Worm (Caenorhabditis elegans) whole organism, early embryonic: Measurements from ENCODE around the gene C39B10.4.

Source experiments
- B0310.2 ChIP-seq: sonication (generic microtip); optimal IDR thresholded peaks from 2 replicates; lab custom pipeline; 2016; ENCODE audit warnings: mild to moderate bottlenecking, missing genetic modification characterization, missing compliant biosample characterization
- F13C5.2 ChIP-seq: sonication (generic microtip); optimal IDR thresholded peaks from 2 replicates; lab custom pipeline; 2017; ENCODE audit warnings: mild to moderate bottlenecking, missing genetic modification characterization, inconsistent platforms, missing compliant biosample characterization
- aly-1 ChIP-seq: sonication (generic microtip); optimal IDR thresholded peaks from 2 replicates; lab custom pipeline; 2016; ENCODE audit warnings: missing genetic modification characterization, missing compliant biosample characterization
- ama-1 ChIP-seq: fragments of 150-350 bp; optimal IDR thresholded peaks from 2 replicates; lab custom pipeline; 2014
- ceh-13 ChIP-seq: fragments of 200-800 bp; sonication (Bioruptor generic); optimal IDR thresholded peaks from 2 replicates; lab custom pipeline; 2018; ENCODE audit warnings: mild to moderate bottlenecking, missing genetic modification characterization, missing compliant biosample characterization
- ceh-36 ChIP-seq: sonication (generic microtip); optimal IDR thresholded peaks from 2 replicates; lab custom pipeline; 2016; ENCODE audit warnings: missing genetic modification characterization, inconsistent platforms, missing compliant biosample characterization
- ets-7 ChIP-seq: sonication (generic microtip); optimal IDR thresholded peaks from 2 replicates; lab custom pipeline; 2016; ENCODE audit warnings: missing genotype, missing genetic modification characterization, missing compliant biosample characterization
- flt-1 ChIP-seq: fragments of 200-800 bp; sonication (Bioruptor generic); IDR thresholded peaks from 2 replicates; pipeline ENCODE4 v1.3.6; 2022; ENCODE audit warnings: missing genetic modification characterization, missing compliant biosample characterization
- hmbx-1 ChIP-seq: sonication (generic microtip); optimal IDR thresholded peaks from 2 replicates; lab custom pipeline; 2016; ENCODE audit warnings: mild to moderate bottlenecking, missing genetic modification characterization, missing compliant biosample characterization
- hmg-4 ChIP-seq: fragments of 200-800 bp; sonication (Bioruptor generic); optimal IDR thresholded peaks from 2 replicates; lab custom pipeline; 2018; ENCODE audit warnings: mild to moderate bottlenecking, missing genetic modification characterization, missing compliant biosample characterization
- hnd-1 ChIP-seq: sonication (generic microtip); optimal IDR thresholded peaks from 2 replicates; lab custom pipeline; 2016; ENCODE audit warnings: missing genetic modification characterization, missing compliant biosample characterization
- pes-1 ChIP-seq: fragments of 200-800 bp; sonication (Bioruptor generic); IDR thresholded peaks from 2 replicates; pipeline ENCODE4 v1.3.6; 2022; ENCODE audit warnings: missing genetic modification reagents, missing genetic modification characterization, missing compliant biosample characterization
- scrt-1 ChIP-seq: fragments of 200-800 bp; sonication (Bioruptor generic); IDR thresholded peaks from 2 replicates; pipeline ENCODE4 v1.3.6; 2022; ENCODE audit warnings: missing genetic modification characterization, missing compliant biosample characterization
- sea-1 ChIP-seq: fragments of 200-800 bp; sonication (Bioruptor generic); conservative IDR thresholded peaks from 2 replicates; pipeline ENCODE4 v1.3.6; 2022; ENCODE audit warnings: missing genetic modification characterization, missing compliant biosample characterization
- tbx-11 ChIP-seq: fragments of 200-800 bp; sonication (Bioruptor generic); IDR thresholded peaks from 2 replicates; pipeline ENCODE4 v1.3.6; 2022; ENCODE audit warnings: missing genetic modification characterization, missing compliant biosample characterization
- tbx-37 ChIP-seq: fragments of 200-800 bp; sonication (Bioruptor generic); conservative IDR thresholded peaks from 2 replicates; pipeline ENCODE4 v1.3.6; 2022; ENCODE audit warnings: missing genetic modification reagents, missing genetic modification characterization, missing compliant biosample characterization
- tra-4 ChIP-seq: sonication (generic microtip); optimal IDR thresholded peaks from 2 replicates; lab custom pipeline; 2017; ENCODE audit warnings: missing genetic modification characterization, missing compliant biosample characterization

C39B10.4 gene

DNA sequence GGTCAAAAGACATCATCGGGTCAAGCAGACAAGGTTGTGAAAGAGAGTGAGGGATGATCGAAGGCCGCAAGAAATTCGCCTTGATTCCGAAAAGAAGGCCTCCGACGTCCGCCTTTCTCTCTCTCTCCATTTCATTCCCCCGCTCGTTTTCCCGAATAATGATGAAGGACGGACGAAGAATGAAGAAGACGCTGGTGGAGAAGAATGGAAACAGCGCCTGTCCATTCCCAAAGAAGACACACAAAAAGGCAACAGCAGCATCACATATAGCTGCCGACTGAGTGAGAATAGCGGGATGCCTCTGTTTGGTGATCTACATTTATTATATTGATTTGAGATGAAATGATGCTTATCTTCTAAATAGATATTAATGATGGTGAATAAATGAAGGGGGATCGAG is 15.6 kb upstream of the C39B10.4 start:
- TF ChIP-seq tra-4 (tag; lab: Kevin White, UChicago): no peak
- TF ChIP-seq hmg-4 (GFP tag; lab: Kevin White, UChicago): peak; percentile 18

DNA sequence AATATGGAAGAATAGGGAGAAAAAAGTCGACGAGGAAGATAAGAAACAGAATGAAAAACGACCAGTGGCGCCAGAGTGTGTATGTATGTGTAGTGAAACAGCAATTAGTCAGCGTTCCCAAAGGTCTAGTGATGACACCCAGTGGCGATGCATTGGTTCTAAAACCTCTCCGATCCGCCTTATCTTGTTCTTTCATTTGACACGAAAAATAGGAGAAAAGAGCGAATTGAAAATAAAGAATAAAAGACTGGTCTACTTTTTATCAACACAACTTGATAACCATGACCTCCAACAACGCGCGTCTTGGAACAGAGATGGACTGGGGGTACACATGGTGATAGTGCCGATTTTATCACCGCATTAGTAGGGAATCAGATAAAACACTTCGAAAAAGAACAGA is 13.9 kb upstream of the C39B10.4 start:
- no peak for TF ChIP-seq hmg-4 (GFP tag; lab: Kevin White, UChicago)
- no peak for TF ChIP-seq tra-4 (tag; lab: Kevin White, UChicago)
- no peak for TF ChIP-seq ceh-13 (GFP tag; lab: Kevin White, UChicago)
- no peak for TF ChIP-seq scrt-1 (GFP tag; lab: Robert Waterston, UW)
- no peak for TF ChIP-seq F13C5.2
- TF ChIP-seq sea-1: no peak
- TF ChIP-seq flt-1 (GFP tag; lab: Robert Waterston, UW): no peak
- TF ChIP-seq pes-1 (GFP tag; lab: Robert Waterston, UW): no peak
- no peak for TF ChIP-seq aly-1 (tag; lab: Kevin White, UChicago)

- TF ChIP-seq tra-4 (tag; lab: Kevin White, UChicago): no peak
- no peak for TF ChIP-seq ceh-36 (tag; lab: Kevin White, UChicago)
- no peak for TF ChIP-seq sea-1
- no peak for TF ChIP-seq tbx-37 (GFP tag; lab: Robert Waterston, UW)
- no peak for TF ChIP-seq pes-1 (GFP tag; lab: Robert Waterston, UW)
- no peak for TF ChIP-seq aly-1 (tag; lab: Kevin White, UChicago)
- no peak for TF ChIP-seq hnd-1 (tag; lab: Kevin White, UChicago)
- TF ChIP-seq ets-7: no peak
These were observed 12.0 kb upstream of the C39B10.4 start for ce11 chrX:10432786-10433185.

DNA sequence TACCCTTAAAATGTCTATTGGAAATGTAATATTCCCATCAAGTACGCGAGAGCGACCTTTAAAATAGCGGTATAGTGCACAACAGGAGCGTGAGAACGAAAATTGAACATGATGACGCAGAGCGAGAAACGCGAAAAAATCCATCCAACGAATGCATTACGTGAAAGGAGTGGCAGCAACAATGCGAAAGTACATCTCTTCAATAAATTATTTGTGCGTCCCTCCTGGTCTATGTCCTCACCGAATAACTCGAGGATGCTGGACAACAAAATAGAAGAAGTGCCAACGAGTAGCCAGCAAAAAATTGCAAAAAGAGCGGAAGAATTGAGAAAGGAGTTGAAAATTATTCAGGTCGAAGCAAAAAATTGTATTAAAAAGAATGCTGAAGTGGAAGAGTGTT is 10.9 kb upstream of the C39B10.4 start:
- TF ChIP-seq tbx-11 (GFP tag; lab: Robert Waterston, UW): no peak
- no peak for TF ChIP-seq flt-1 (GFP tag; lab: Robert Waterston, UW)
- no peak for TF ChIP-seq tra-4 (tag; lab: Kevin White, UChicago)
- no peak for TF ChIP-seq aly-1 (tag; lab: Kevin White, UChicago)
- no peak for TF ChIP-seq ceh-13 (GFP tag; lab: Kevin White, UChicago)
- TF ChIP-seq tbx-37 (GFP tag; lab: Robert Waterston, UW): no peak
- TF ChIP-seq pes-1 (GFP tag; lab: Robert Waterston, UW): no peak
- no peak for TF ChIP-seq hmg-4 (GFP tag; lab: Kevin White, UChicago)

DNA sequence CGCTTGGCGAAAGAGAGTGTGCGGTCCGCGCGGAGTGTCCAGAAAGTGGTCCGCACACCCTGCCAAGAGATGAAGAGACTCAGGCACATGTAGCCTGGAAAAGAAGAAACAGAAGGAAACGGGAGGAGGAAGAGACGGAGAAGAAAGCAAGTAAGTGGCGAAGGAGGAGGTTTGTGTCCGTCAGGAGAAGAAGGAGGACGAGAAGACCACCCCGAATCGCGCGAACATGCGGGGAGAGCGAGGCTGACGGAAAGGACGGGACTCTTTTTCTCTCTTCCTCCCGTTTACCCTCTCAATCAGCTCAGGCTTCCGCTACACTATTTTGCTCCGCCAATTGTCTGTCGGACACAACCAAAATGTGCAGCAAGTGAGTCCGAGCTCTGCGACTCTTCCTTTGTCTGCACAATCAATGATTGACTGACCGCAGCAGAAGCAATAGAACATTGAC is 9.3 kb upstream of the C39B10.4 start:
- TF ChIP-seq B0310.2 (tag; lab: Kevin White, UChicago) (no peak), ets-7 (peak; percentile 71), F13C5.2 (peak; percentile 58), tbx-37 (GFP tag; lab: Robert Waterston, UW) (no peak; the same call in 1 of the 2 replicates), flt-1 (GFP tag; lab: Robert Waterston, UW) (peak; percentile 3; the same call in 1 of the 2 replicates), hmg-4 (GFP tag; lab: Kevin White, UChicago) (peak; percentile 92)

DNA sequence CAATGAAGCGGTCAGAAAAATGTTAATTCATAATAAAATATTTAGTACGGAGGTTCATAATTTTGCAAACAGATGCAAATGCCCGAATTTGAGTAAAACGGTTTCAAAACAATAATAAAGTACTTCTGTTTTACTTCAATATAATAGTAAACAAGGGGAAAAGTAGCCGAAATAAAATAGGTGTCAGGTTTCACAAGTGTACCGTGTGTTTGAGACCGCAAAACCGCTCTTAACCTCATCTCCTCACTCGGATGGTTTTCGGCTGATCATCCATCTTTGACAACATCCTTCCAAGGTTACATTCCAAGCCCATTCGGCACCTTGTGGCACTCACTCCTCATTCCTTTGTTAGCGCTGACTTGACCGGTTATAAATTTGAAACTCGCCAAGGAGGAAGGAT is 7.4 kb upstream of the C39B10.4 start:
- no peak for TF ChIP-seq tra-4 (tag; lab: Kevin White, UChicago)

- no peak for TF ChIP-seq ceh-36 (tag; lab: Kevin White, UChicago)
- TF ChIP-seq flt-1 (GFP tag; lab: Robert Waterston, UW): no peak
- no peak for TF ChIP-seq F13C5.2
- no peak for TF ChIP-seq tbx-37 (GFP tag; lab: Robert Waterston, UW)
- TF ChIP-seq sea-1: no peak
- no peak for TF ChIP-seq B0310.2 (tag; lab: Kevin White, UChicago)
These were observed 4.0 kb upstream of the C39B10.4 start for ce11 chrX:10440781-10441180.

- TF ChIP-seq flt-1 (GFP tag; lab: Robert Waterston, UW) (no peak), sea-1 (no peak), F13C5.2 (no peak), aly-1 (tag; lab: Kevin White, UChicago) (no peak), tbx-37 (GFP tag; lab: Robert Waterston, UW) (no peak), ama-1 (lab: Kevin White, UChicago) (no peak), ets-7 (no peak)
These were observed 969 bp upstream of the C39B10.4 start, which contains the start of gene C39B10.3 for ce11 chrX:10443836-10444235. C39B10.3 (plus strand) TSS chrX:10444136.

DNA sequence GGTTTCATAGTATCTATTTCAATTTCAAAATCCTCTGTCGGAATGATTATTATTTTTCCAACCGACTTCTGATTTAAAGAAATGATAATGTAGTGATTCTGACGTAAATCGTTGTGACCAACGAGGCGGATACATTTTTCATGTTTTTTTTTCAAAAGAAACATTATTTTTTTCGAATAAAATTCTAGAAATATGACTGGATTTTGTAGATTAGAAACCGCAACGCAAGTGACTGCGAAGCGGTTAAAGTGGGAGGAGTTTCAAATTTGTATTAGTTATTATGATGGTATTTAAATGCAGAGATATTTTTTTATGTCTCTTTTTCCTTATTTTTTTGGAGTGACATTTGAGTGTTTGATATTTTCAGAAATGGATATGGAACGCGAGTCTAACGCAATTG is 2.2 kb downstream of the C39B10.4 start, which contains the start of gene C39B10.5:
Gene C39B10.5 (plus strand): TSS at position 362 of the 400 bp plus-strand sequence.
- TF ChIP-seq tra-4 (tag; lab: Kevin White, UChicago): no peak
- no peak for TF ChIP-seq pes-1 (GFP tag; lab: Robert Waterston, UW)
- TF ChIP-seq aly-1 (tag; lab: Kevin White, UChicago): no peak
- no peak for TF ChIP-seq hmbx-1 (tag; lab: Kevin White, UChicago)
- TF ChIP-seq ets-7: no peak
- no peak for TF ChIP-seq scrt-1 (GFP tag; lab: Robert Waterston, UW)
- no peak for TF ChIP-seq hnd-1 (tag; lab: Kevin White, UChicago)
- TF ChIP-seq ama-1 (lab: Kevin White, UChicago): no peak
- TF ChIP-seq ceh-13 (GFP tag; lab: Kevin White, UChicago): no peak
- TF ChIP-seq hmg-4 (GFP tag; lab: Kevin White, UChicago): no peak
- TF ChIP-seq flt-1 (GFP tag; lab: Robert Waterston, UW): no peak
- no peak for TF ChIP-seq tbx-11 (GFP tag; lab: Robert Waterston, UW)
- TF ChIP-seq ceh-36 (tag; lab: Kevin White, UChicago): no peak
- no peak for TF ChIP-seq tbx-37 (GFP tag; lab: Robert Waterston, UW)
- TF ChIP-seq sea-1: no peak
